Fruit fly (Drosophila melanogaster) whole organism, embryonic: ENCODE results near the gene CG3625.

ENCODE experiments used
- Ada2b ChIP-seq: fragments of 200-800 bp; sonication (Bioruptor generic); IDR thresholded peaks from 2 replicates; pipeline ENCODE4 v1.3.6; 2022; ENCODE audit warnings: missing biosample characterization, missing genetic modification characterization
- CG10431 ChIP-seq: fragments of 200-800 bp; sonication (Bioruptor generic); optimal IDR thresholded peaks from 3 replicates; lab custom pipeline; 2018; ENCODE audit warnings: missing biosample characterization, mild to moderate bottlenecking, missing genetic modification characterization
- CG11504 ChIP-seq: fragments of 200-800 bp; sonication (Bioruptor generic); optimal IDR thresholded peaks from 3 replicates; lab custom pipeline; 2019; ENCODE audit warnings: missing biosample characterization, mild to moderate bottlenecking, missing genetic modification characterization, moderate library complexity
- CG1233 ChIP-seq: fragments of 200-800 bp; sonication (Bioruptor generic); optimal IDR thresholded peaks from 4 replicates; lab custom pipeline; 2018; ENCODE audit warnings: missing biosample characterization, mild to moderate bottlenecking, missing genetic modification characterization
- CG14050 ChIP-seq: fragments of 200-800 bp; sonication (Bioruptor generic); IDR thresholded peaks from 3 replicates; pipeline ENCODE4 v1.3.6; 2022; ENCODE audit warnings: missing biosample characterization, missing genetic modification characterization
- CG15073 ChIP-seq: fragments of 200-800 bp; sonication (Bioruptor generic); optimal IDR thresholded peaks from 2 replicates; lab custom pipeline; 2016; ENCODE audit warnings: missing biosample characterization, missing genetic modification characterization
- CG15601 ChIP-seq: fragments of 200-800 bp; sonication (Bioruptor generic); optimal IDR thresholded peaks from 3 replicates; lab custom pipeline; 2019; ENCODE audit warnings: missing biosample characterization, mild to moderate bottlenecking, missing genetic modification characterization, moderate library complexity
- CG1602 ChIP-seq: fragments of 200-800 bp; sonication (Bioruptor generic); optimal IDR thresholded peaks from 3 replicates; lab custom pipeline; 2016; ENCODE audit warnings: missing biosample characterization, missing genetic modification characterization
- CG16779 ChIP-seq: fragments of 200-800 bp; sonication (Bioruptor generic); IDR thresholded peaks from 2 replicates; pipeline ENCODE4 v1.3.6; 2022; ENCODE audit warnings: missing biosample characterization, missing genetic modification characterization
- CG17385 ChIP-seq: fragments of 200-800 bp; sonication (Bioruptor generic); optimal IDR thresholded peaks from 3 replicates; lab custom pipeline; 2018; ENCODE audit warnings: missing biosample characterization, mild to moderate bottlenecking, missing genetic modification characterization
- CG18476 ChIP-seq: fragments of 200-800 bp; sonication (Bioruptor generic); optimal IDR thresholded peaks from 2 replicates; lab custom pipeline; 2016; ENCODE audit warnings: missing biosample characterization, mild to moderate bottlenecking, missing genetic modification characterization
- CG18619 ChIP-seq: fragments of 200-800 bp; sonication (Bioruptor generic); optimal IDR thresholded peaks from 3 replicates; lab custom pipeline; 2017; ENCODE audit warnings: missing biosample characterization, mild to moderate bottlenecking, missing genetic modification characterization
- CG2712 ChIP-seq: fragments of 200-800 bp; optimal IDR thresholded peaks from 3 replicates; lab custom pipeline; 2019; ENCODE audit warnings: missing biosample characterization, mild to moderate bottlenecking, missing genetic modification characterization, moderate library complexity
- CG34422 ChIP-seq: fragments of 200-800 bp; sonication (Bioruptor generic); IDR thresholded peaks from 3 replicates; pipeline ENCODE4 v1.3.6; 2022; ENCODE audit warnings: missing biosample characterization, missing genetic modification characterization
- CG4282 ChIP-seq: fragments of 200-800 bp; sonication (Bioruptor generic); optimal IDR thresholded peaks from 2 replicates; lab custom pipeline; 2016; ENCODE audit warnings: missing biosample characterization, missing genetic modification characterization
- CG4617 ChIP-seq: fragments of 200-800 bp; sonication (Bioruptor generic); optimal IDR thresholded peaks from 3 replicates; lab custom pipeline; 2016; ENCODE audit warnings: missing biosample characterization, missing genetic modification characterization, borderline replicate concordance
- CG6683 ChIP-seq: fragments of 200-800 bp; sonication (Bioruptor generic); optimal IDR thresholded peaks from 2 replicates; lab custom pipeline; 2017; ENCODE audit warnings: missing biosample characterization, mild to moderate bottlenecking, missing genetic modification characterization, missing genetic modification reagents
- CG8089 ChIP-seq: fragments of 200-800 bp; sonication (Bioruptor generic); optimal IDR thresholded peaks from 3 replicates; lab custom pipeline; 2016; ENCODE audit warnings: missing biosample characterization, missing genetic modification characterization
- CG8359 ChIP-seq: fragments of 200-800 bp; sonication (Bioruptor generic); optimal IDR thresholded peaks from 2 replicates; lab custom pipeline; 2017; ENCODE audit warnings: missing biosample characterization, mild to moderate bottlenecking, missing genetic modification characterization, borderline replicate concordance
- CG9727 ChIP-seq: fragments of 200-800 bp; sonication (Bioruptor generic); optimal IDR thresholded peaks from 3 replicates; lab custom pipeline; 2017; ENCODE audit warnings: missing biosample characterization, mild to moderate bottlenecking, missing genetic modification characterization
- Dip2 ChIP-seq: fragments of 200-800 bp; sonication (Bioruptor generic); IDR thresholded peaks from 2 replicates; pipeline ENCODE4 v1.3.6; 2022; ENCODE audit warnings: missing biosample characterization, missing genetic modification characterization
- ERR ChIP-seq: fragments of 200-800 bp; sonication (Bioruptor generic); optimal IDR thresholded peaks from 2 replicates; lab custom pipeline; 2016; ENCODE audit warnings: missing biosample characterization, missing genetic modification characterization
- Elba2 ChIP-seq: fragments of 200-800 bp; sonication (Bioruptor generic); optimal IDR thresholded peaks from 3 replicates; lab custom pipeline; 2016; ENCODE audit warnings: missing biosample characterization, missing genetic modification characterization
- H2.0 ChIP-seq: fragments of 200-800 bp; sonication (Bioruptor generic); IDR thresholded peaks from 2 replicates; pipeline ENCODE4 v1.3.6; 2022; ENCODE audit warnings: missing biosample characterization, missing genetic modification characterization
- HLH3B ChIP-seq: fragments of 200-800 bp; sonication (Bioruptor generic); IDR thresholded peaks from 2 replicates; pipeline ENCODE4 v1.3.6; 2022; ENCODE audit warnings: missing biosample characterization, missing genetic modification characterization
- Lhr ChIP-seq: fragments of 200-800 bp; sonication (Bioruptor generic); optimal IDR thresholded peaks from 3 replicates; lab custom pipeline; 2017; ENCODE audit warnings: mild to moderate bottlenecking, missing biosample characterization, missing genetic modification reagents, missing genetic modification characterization
- Myb ChIP-seq: fragments of 200-800 bp; sonication (Bioruptor generic); optimal IDR thresholded peaks from 2 replicates; lab custom pipeline; 2016; ENCODE audit warnings: missing biosample characterization, missing genetic modification characterization
- NFAT ChIP-seq: fragments of 200-800 bp; sonication (Bioruptor generic); IDR thresholded peaks from 2 replicates; pipeline ENCODE4 v1.3.6; 2022; ENCODE audit warnings: missing biosample characterization, missing genetic modification characterization
- Nf-YA ChIP-seq: fragments of 200-800 bp; sonication (Bioruptor generic); IDR thresholded peaks from 2 replicates; pipeline ENCODE4 v1.3.6; 2022; ENCODE audit warnings: missing biosample characterization, missing genetic modification characterization
- Nf-YC ChIP-seq: fragments of 200-800 bp; optimal IDR thresholded peaks from 3 replicates; lab custom pipeline; 2019; ENCODE audit warnings: missing biosample characterization, mild to moderate bottlenecking, missing genetic modification characterization, moderate library complexity
- Optix ChIP-seq: fragments of 200-800 bp; sonication (Bioruptor generic); IDR thresholded peaks from 3 replicates; pipeline ENCODE4 v1.3.6; 2022; ENCODE audit warnings: missing biosample characterization, missing genetic modification characterization
- Pdp1 ChIP-seq, 2 experiments: fragments of 200-800 bp; sonication (Bioruptor generic); optimal IDR thresholded peaks; 3 replicates each; lab custom pipeline; 2016; ENCODE audit warnings: missing biosample characterization in 2 of 2, missing genetic modification characterization in 2 of 2, mild to moderate bottlenecking in 1 of 2, moderate library complexity in 1 of 2
- Six4 ChIP-seq: fragments of 200-800 bp; sonication (Bioruptor generic); optimal IDR thresholded peaks from 2 replicates; lab custom pipeline; 2016; ENCODE audit warnings: missing biosample characterization, missing genetic modification characterization
- Sox102F ChIP-seq: fragments of 200-800 bp; sonication (Bioruptor generic); optimal IDR thresholded peaks from 2 replicates; lab custom pipeline; 2018; ENCODE audit warnings: missing biosample characterization, mild to moderate bottlenecking, missing genetic modification characterization, moderate library complexity
- ara ChIP-seq: fragments of 200-800 bp; sonication (Bioruptor generic); IDR thresholded peaks from 2 replicates; pipeline ENCODE4 v1.3.6; 2022; ENCODE audit warnings: missing biosample characterization, missing genetic modification characterization
- croc ChIP-seq: fragments of 200-800 bp; sonication (Bioruptor generic); conservative IDR thresholded peaks from 3 replicates; pipeline ENCODE4 v1.3.6; 2022; ENCODE audit warnings: missing biosample characterization, missing genetic modification characterization
- ewg ChIP-seq: fragments of 200-800 bp; sonication (Bioruptor generic); optimal IDR thresholded peaks from 3 replicates; lab custom pipeline; 2017; ENCODE audit warnings: mild to moderate bottlenecking, missing biosample characterization, missing genetic modification reagents, missing genetic modification characterization
- fru ChIP-seq: fragments of >200 bp; optimal IDR thresholded peaks from 2 replicates; lab custom pipeline; 2017
- grn ChIP-seq: fragments of 200-800 bp; sonication (Bioruptor generic); optimal IDR thresholded peaks from 3 replicates; lab custom pipeline; 2017; ENCODE audit warnings: missing biosample characterization, missing genetic modification characterization
- her ChIP-seq: fragments of 200-800 bp; sonication (Bioruptor generic); optimal IDR thresholded peaks from 2 replicates; lab custom pipeline; 2016; ENCODE audit warnings: missing biosample characterization, missing genetic modification characterization
- knrl ChIP-seq: fragments of 200-800 bp; sonication (Bioruptor generic); IDR thresholded peaks from 3 replicates; pipeline ENCODE4 v1.3.6; 2022; ENCODE audit warnings: missing biosample characterization, missing genetic modification characterization; ENCODE audit not compliant: partially characterized antibody
- lbe ChIP-seq: fragments of 200-800 bp; sonication (Bioruptor generic); optimal IDR thresholded peaks from 2 replicates; lab custom pipeline; 2016; ENCODE audit warnings: missing biosample characterization, mild to moderate bottlenecking, missing genetic modification characterization
- luna ChIP-seq: fragments of 200-800 bp; sonication (Bioruptor generic); optimal IDR thresholded peaks from 2 replicates; lab custom pipeline; 2016; ENCODE audit warnings: missing biosample characterization, missing genetic modification characterization
- phol ChIP-seq: fragments of 200-800 bp; sonication (Bioruptor generic); optimal IDR thresholded peaks from 3 replicates; lab custom pipeline; 2018; ENCODE audit warnings: missing biosample characterization, mild to moderate bottlenecking, missing genetic modification characterization, moderate library complexity
- ro ChIP-seq: fragments of 200-800 bp; sonication (Bioruptor generic); IDR thresholded peaks from 2 replicates; pipeline ENCODE4 v1.3.6; 2022; ENCODE audit warnings: missing biosample characterization, missing genetic modification characterization
- sc ChIP-seq, 3 experiments: fragments of >200 bp in 2 of 3; fragments of 200-800 bp in 1 of 3; sonication (Bioruptor generic) in 1 of 3; optimal IDR thresholded peaks; 2 replicates in 2 of 3; 3 replicates in 1 of 3; lab custom pipeline; 2017; ENCODE audit warnings: mild to moderate bottlenecking in 1 of 3, missing biosample characterization in 1 of 3, missing genetic modification characterization in 1 of 3, missing genetic modification reagents in 1 of 3
- sima ChIP-seq: fragments of 200-800 bp; sonication (Bioruptor generic); optimal IDR thresholded peaks from 2 replicates; lab custom pipeline; 2016; ENCODE audit warnings: missing biosample characterization, missing genetic modification characterization
- tin ChIP-seq: fragments of 200-800 bp; sonication (Bioruptor generic); optimal IDR thresholded peaks from 3 replicates; lab custom pipeline; 2016; ENCODE audit warnings: missing biosample characterization, missing genetic modification characterization
- unpg ChIP-seq: fragments of 200-800 bp; sonication (Bioruptor generic); optimal IDR thresholded peaks from 3 replicates; lab custom pipeline; 2018; ENCODE audit warnings: missing biosample characterization, mild to moderate bottlenecking, missing genetic modification characterization, moderate library complexity
- vvl ChIP-seq: fragments of 200-800 bp; sonication (Bioruptor generic); IDR thresholded peaks from 2 replicates; pipeline ENCODE4 v1.3.6; 2022; ENCODE audit warnings: missing biosample characterization, missing genetic modification characterization

Gene CG3625

DNA sequence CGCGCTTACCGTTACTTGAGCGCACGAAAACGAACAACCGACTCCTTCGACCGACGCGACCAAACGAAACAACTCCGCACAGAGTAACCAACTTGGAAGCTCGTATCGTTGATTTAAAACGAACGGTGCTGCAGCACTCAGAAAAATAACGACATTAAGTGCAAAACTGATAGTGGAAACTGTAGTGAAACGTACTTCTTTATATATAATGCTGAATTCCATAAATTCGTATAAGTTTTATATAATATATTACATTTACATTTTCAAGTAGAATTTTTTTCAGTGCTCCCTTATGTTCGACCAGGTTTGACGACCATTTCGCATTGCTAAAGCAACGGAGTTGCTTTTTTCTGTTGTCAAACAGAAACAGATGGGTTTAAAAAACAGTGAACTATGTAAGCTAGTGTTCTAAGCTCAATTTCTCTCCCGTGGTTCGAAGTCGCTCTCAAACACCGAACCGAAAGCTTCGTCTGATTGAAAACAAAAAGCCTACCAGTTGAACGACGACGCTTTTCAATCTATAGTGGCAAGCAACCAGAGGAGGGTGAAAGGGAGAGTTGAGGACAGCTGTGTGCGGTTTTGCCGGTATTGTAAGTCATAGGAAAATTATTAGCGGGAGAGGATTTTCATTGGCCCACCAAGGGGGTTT is 24.0 kb downstream of the CG3625 start, which contains the start of gene CG17075 (continued):
- TF ChIP-seq grn (GFP tag; lab: Kevin White, UChicago) (no peak), ro (GFP tag; lab: Robert Waterston, UW) (peak; percentile 83), CG15601 (tag; lab: Kevin White, UChicago) (peak; percentile 100), HLH3B (GFP tag; lab: Robert Waterston, UW) (peak; percentile 96), Elba2 (GFP tag; lab: Kevin White, UChicago) (no peak), CG8359 (GFP tag; lab: Kevin White, UChicago) (peak; percentile 68), Ada2b (GFP tag; lab: Robert Waterston, UW) (peak; percentile 97), unpg (GFP tag; lab: Kevin White, UChicago) (peak; percentile 96), CG34422 (GFP tag; lab: Robert Waterston, UW) (peak; percentile 95), CG2712 (tag; lab: Kevin White, UChicago) (peak; percentile 92), lbe (GFP tag; lab: Kevin White, UChicago) (no peak), her (GFP tag; lab: Kevin White, UChicago) (peak; percentile 33), CG10431 (GFP tag; lab: Kevin White, UChicago) (peak; percentile 40), CG4617 (peak; percentile 79), vvl (peak; percentile 98), CG18476 (peak; percentile 93), luna (GFP tag; lab: Kevin White, UChicago) (no peak), knrl (GFP tag; lab: Robert Waterston, UW) (no peak), Dip2 (GFP tag; lab: Robert Waterston, UW) (no peak; the same call in 1 of the 2 replicates), CG11504 (tag; lab: Kevin White, UChicago) (peak; percentile 96), CG4282 (GFP tag; lab: Kevin White, UChicago) (no peak), ara (GFP tag; lab: Robert Waterston, UW) (peak; percentile 88), Pdp1 (GFP tag; optimal IDR thresholded peaks at IDR 0.05; lab: Kevin White, UChicago) (peak; percentile 85 to 88), sc (optimal IDR thresholded peaks at IDR 0.05; lab: Kevin White, UChicago) (no peak), sc (GFP tag; optimal IDR thresholded peaks at IDR 0.05; lab: Kevin White, UChicago) (peak; percentile 76), NFAT (peak; percentile 90), Six4 (peak; percentile 86), Optix (GFP tag; lab: Robert Waterston, UW) (peak; percentile 89), H2.0 (GFP tag; lab: Robert Waterston, UW) (peak; percentile 95), Sox102F (GFP tag; lab: Kevin White, UChicago) (peak; percentile 97), ewg (GFP tag; lab: Kevin White, UChicago) (peak; percentile 89), Nf-YC (peak; percentile 76), CG9727 (GFP tag; lab: Kevin White, UChicago) (peak; percentile 94), CG15073 (GFP tag; lab: Kevin White, UChicago) (peak; percentile 59), tin (GFP tag; lab: Kevin White, UChicago) (peak; percentile 94), CG17385 (GFP tag; lab: Kevin White, UChicago) (peak; percentile 92), phol (peak; percentile 91), sima (no peak), CG16779 (GFP tag; lab: Robert Waterston, UW) (peak; percentile 81), CG1233 (GFP tag; lab: Kevin White, UChicago) (peak; percentile 92), CG1602 (peak; percentile 91), fru (lab: Kevin White, UChicago) (no peak), croc (GFP tag; lab: Robert Waterston, UW) (peak; percentile 79), ERR (GFP tag; lab: Kevin White, UChicago) (peak; percentile 69), Myb (GFP tag; lab: Kevin White, UChicago) (peak; percentile 50), CG18619 (GFP tag; lab: Kevin White, UChicago) (peak; percentile 94), CG8089 (GFP tag; lab: Kevin White, UChicago) (peak; percentile 48), Lhr (GFP tag; lab: Kevin White, UChicago) (peak; percentile 61), CG14050 (GFP tag; lab: Robert Waterston, UW) (peak; percentile 93), CG6683 (peak; percentile 95), Nf-YA (GFP tag; lab: Robert Waterston, UW) (peak; percentile 89)
